Fruit fly (Drosophila melanogaster) whole organism, embryonic: ENCODE results near the gene Trhn.

ENCODE experiments used
- Ada2b ChIP-seq: fragments of 200-800 bp; sonication (Bioruptor generic); IDR thresholded peaks from 2 replicates; pipeline ENCODE4 v1.3.6; 2022; ENCODE audit warnings: missing biosample characterization, missing genetic modification characterization
- Atf-2 ChIP-seq: fragments of 200-800 bp; sonication (Bioruptor generic); optimal IDR thresholded peaks from 2 replicates; lab custom pipeline; 2016; ENCODE audit warnings: missing biosample characterization, missing genetic modification characterization
- Atf6 ChIP-seq: fragments of 200-800 bp; sonication (Bioruptor generic); IDR thresholded peaks from 2 replicates; pipeline ENCODE4 v1.3.6; 2022; ENCODE audit warnings: missing biosample characterization, missing genetic modification characterization
- Bgb ChIP-seq: fragments of 200-800 bp; sonication (Bioruptor generic); IDR thresholded peaks from 2 replicates; pipeline ENCODE4 v1.3.6; 2022; ENCODE audit warnings: missing biosample characterization, missing genetic modification characterization; ENCODE audit not compliant: partially characterized antibody
- CG10147 ChIP-seq: fragments of 200-800 bp; sonication (Bioruptor generic); optimal IDR thresholded peaks from 2 replicates; lab custom pipeline; 2019; ENCODE audit warnings: missing biosample characterization, mild to moderate bottlenecking, missing genetic modification characterization, moderate library complexity
- CG1024 ChIP-seq: fragments of 200-800 bp; sonication (Bioruptor generic); IDR thresholded peaks from 2 replicates; pipeline ENCODE4 v1.3.6; 2022; ENCODE audit warnings: missing biosample characterization, missing genetic modification characterization
- CG11696 ChIP-seq: fragments of 200-800 bp; sonication (Bioruptor generic); IDR thresholded peaks from 2 replicates; pipeline ENCODE4 v1.3.6; 2022; ENCODE audit warnings: missing biosample characterization, missing genetic modification characterization
- CG12219 ChIP-seq: fragments of 200-800 bp; sonication (Bioruptor generic); optimal IDR thresholded peaks from 3 replicates; lab custom pipeline; 2018; ENCODE audit warnings: missing biosample characterization, mild to moderate bottlenecking, missing genetic modification characterization
- CG13123 ChIP-seq: fragments of 200-800 bp; sonication (Bioruptor generic); optimal IDR thresholded peaks from 2 replicates; lab custom pipeline; 2016; ENCODE audit warnings: missing biosample characterization, missing genetic modification characterization
- CG13424 ChIP-seq: fragments of 200-800 bp; sonication (Bioruptor generic); optimal IDR thresholded peaks from 2 replicates; lab custom pipeline; 2019; ENCODE audit warnings: missing biosample characterization, mild to moderate bottlenecking, missing genetic modification characterization, moderate library complexity
- CG17361 ChIP-seq: fragments of 200-800 bp; sonication (Bioruptor generic); IDR thresholded peaks from 3 replicates; pipeline ENCODE4 v1.3.6; 2022; ENCODE audit warnings: missing biosample characterization, missing genetic modification characterization
- CG17568 ChIP-seq: fragments of 200-800 bp; sonication (Bioruptor generic); optimal IDR thresholded peaks from 2 replicates; lab custom pipeline; 2018; ENCODE audit warnings: missing biosample characterization, mild to moderate bottlenecking, missing genetic modification characterization, moderate library complexity
- CG18599 ChIP-seq: fragments of 200-800 bp; sonication (Bioruptor generic); optimal IDR thresholded peaks from 3 replicates; lab custom pipeline; 2017; ENCODE audit warnings: missing biosample characterization, missing genetic modification characterization, mild to moderate bottlenecking, moderate library complexity, missing genetic modification reagents
- CG2129 ChIP-seq: fragments of 200-800 bp; sonication (Bioruptor generic); IDR thresholded peaks from 2 replicates; pipeline ENCODE4 v1.3.6; 2022; ENCODE audit warnings: missing biosample characterization, missing genetic modification characterization; ENCODE audit not compliant: partially characterized antibody
- CG31388 ChIP-seq: fragments of 200-800 bp; sonication (Bioruptor generic); optimal IDR thresholded peaks from 2 replicates; lab custom pipeline; 2016; ENCODE audit warnings: missing biosample characterization, missing genetic modification characterization
- CG43689 ChIP-seq: fragments of 200-800 bp; sonication (Bioruptor generic); IDR thresholded peaks from 2 replicates; pipeline ENCODE4 v1.3.6; 2022; ENCODE audit warnings: missing biosample characterization, missing genetic modification characterization
- CG6272 ChIP-seq: fragments of 200-800 bp; sonication (Bioruptor generic); IDR thresholded peaks from 2 replicates; pipeline ENCODE4 v1.3.6; 2022; ENCODE audit warnings: missing biosample characterization, missing genetic modification characterization
- CG6854 ChIP-seq: fragments of 200-800 bp; sonication (Bioruptor generic); optimal IDR thresholded peaks from 3 replicates; lab custom pipeline; 2017; ENCODE audit warnings: missing biosample characterization, mild to moderate bottlenecking, missing genetic modification characterization
- CG8290 ChIP-seq, 3 experiments: fragments of 200-800 bp; sonication (Bioruptor generic); optimal IDR thresholded peaks; 2 replicates each; lab custom pipeline; 2016 to 2019; ENCODE audit warnings: missing biosample characterization in 3 of 3, missing genetic modification characterization in 3 of 3, mild to moderate bottlenecking in 2 of 3, moderate library complexity in 1 of 3
- Camta ChIP-seq: fragments of 200-800 bp; sonication (Bioruptor generic); optimal IDR thresholded peaks from 2 replicates; lab custom pipeline; 2016; ENCODE audit warnings: missing biosample characterization, missing genetic modification characterization
- Fer3 ChIP-seq: fragments of 200-800 bp; sonication (Bioruptor generic); optimal IDR thresholded peaks from 2 replicates; lab custom pipeline; 2018; ENCODE audit warnings: missing biosample characterization, mild to moderate bottlenecking, missing genetic modification characterization, moderate library complexity
- H15 ChIP-seq: fragments of 200-800 bp; sonication (Bioruptor generic); IDR thresholded peaks from 3 replicates; pipeline ENCODE4 v1.3.6; 2022; ENCODE audit warnings: missing biosample characterization, missing genetic modification characterization
- HLHmδ ChIP-seq: fragments of 200-800 bp; sonication (Bioruptor generic); optimal IDR thresholded peaks from 2 replicates; lab custom pipeline; 2018; ENCODE audit warnings: missing biosample characterization, mild to moderate bottlenecking, missing genetic modification characterization, moderate library complexity
- HmgZ ChIP-seq: fragments of 200-800 bp; sonication (Bioruptor generic); optimal IDR thresholded peaks from 2 replicates; lab custom pipeline; 2018; ENCODE audit warnings: missing biosample characterization, mild to moderate bottlenecking, missing genetic modification characterization
- Hmx ChIP-seq: fragments of 200-800 bp; sonication (Bioruptor generic); optimal IDR thresholded peaks from 2 replicates; lab custom pipeline; 2016; ENCODE audit warnings: missing biosample characterization, missing genetic modification characterization
- Max ChIP-seq: fragments of 200-800 bp; sonication (Bioruptor generic); optimal IDR thresholded peaks from 2 replicates; lab custom pipeline; 2016; ENCODE audit warnings: missing biosample characterization, mild to moderate bottlenecking, missing genetic modification characterization
- NC2β ChIP-seq: fragments of 200-800 bp; sonication (Bioruptor generic); optimal IDR thresholded peaks from 2 replicates; lab custom pipeline; 2016; ENCODE audit warnings: missing biosample characterization, missing genetic modification characterization
- Oli ChIP-seq: fragments of 200-800 bp; sonication (Bioruptor generic); optimal IDR thresholded peaks from 2 replicates; lab custom pipeline; 2018; ENCODE audit warnings: missing biosample characterization, mild to moderate bottlenecking, missing genetic modification characterization, moderate library complexity
- Poxn ChIP-seq: fragments of 200-800 bp; sonication (Bioruptor generic); IDR thresholded peaks from 2 replicates; pipeline ENCODE4 v1.3.6; 2022; ENCODE audit warnings: missing biosample characterization, missing genetic modification characterization
- ac ChIP-seq: fragments of 200-800 bp; sonication (Bioruptor generic); optimal IDR thresholded peaks from 3 replicates; lab custom pipeline; 2017; ENCODE audit warnings: missing biosample characterization, mild to moderate bottlenecking, missing genetic modification characterization
- ara ChIP-seq: fragments of 200-800 bp; sonication (Bioruptor generic); IDR thresholded peaks from 2 replicates; pipeline ENCODE4 v1.3.6; 2022; ENCODE audit warnings: missing biosample characterization, missing genetic modification characterization
- br ChIP-seq: fragments of >200 bp; optimal IDR thresholded peaks from 2 replicates; lab custom pipeline; 2017
- cato ChIP-seq: fragments of 200-800 bp; sonication (Bioruptor generic); optimal IDR thresholded peaks from 2 replicates; lab custom pipeline; 2016; ENCODE audit warnings: missing biosample characterization, missing genetic modification characterization, borderline replicate concordance
- caup ChIP-seq: fragments of 200-800 bp; sonication (Bioruptor generic); optimal IDR thresholded peaks from 3 replicates; lab custom pipeline; 2017; ENCODE audit warnings: missing biosample characterization, mild to moderate bottlenecking, missing genetic modification characterization, moderate library complexity; ENCODE audit not compliant: severe bottlenecking
- crol ChIP-seq: fragments of 200-800 bp; sonication (Bioruptor generic); IDR thresholded peaks from 2 replicates; pipeline ENCODE4 v1.3.6; 2022; ENCODE audit warnings: missing biosample characterization, missing genetic modification characterization
- dm ChIP-seq: fragments of 200-800 bp; sonication (Bioruptor generic); optimal IDR thresholded peaks from 3 replicates; lab custom pipeline; 2016; ENCODE audit warnings: missing biosample characterization, missing genetic modification characterization
- ewg ChIP-seq: fragments of 200-800 bp; sonication (Bioruptor generic); optimal IDR thresholded peaks from 3 replicates; lab custom pipeline; 2017; ENCODE audit warnings: mild to moderate bottlenecking, missing biosample characterization, missing genetic modification reagents, missing genetic modification characterization
- fd102C ChIP-seq: fragments of 200-800 bp; sonication (Bioruptor generic); optimal IDR thresholded peaks from 2 replicates; lab custom pipeline; 2018; ENCODE audit warnings: missing biosample characterization, mild to moderate bottlenecking, missing genetic modification characterization, moderate library complexity
- gce ChIP-seq: fragments of 200-800 bp; sonication (Bioruptor generic); IDR thresholded peaks from 3 replicates; pipeline ENCODE4 v1.3.6; 2022; ENCODE audit warnings: missing biosample characterization, missing genetic modification characterization
- hkb ChIP-seq, 2 experiments: fragments of 200-800 bp in 1 of 2; fragments of >200 bp in 1 of 2; sonication (Bioruptor generic) in 1 of 2; IDR thresholded peaks in 1 of 2; optimal IDR thresholded peaks in 1 of 2; 2 replicates each; pipeline versions ENCODE4 v1.3.6 to Lab custom; 2017 to 2022; ENCODE audit warnings: missing biosample characterization in 1 of 2, missing genetic modification characterization in 1 of 2
- nau ChIP-seq: fragments of 200-800 bp; sonication (Bioruptor generic); optimal IDR thresholded peaks from 3 replicates; lab custom pipeline; 2017; ENCODE audit warnings: missing biosample characterization, mild to moderate bottlenecking, missing genetic modification characterization, missing genetic modification reagents
- oc ChIP-seq: fragments of 200-800 bp; sonication (Bioruptor generic); optimal IDR thresholded peaks from 2 replicates; lab custom pipeline; 2018; ENCODE audit warnings: missing biosample characterization, mild to moderate bottlenecking, missing genetic modification characterization, moderate library complexity
- pan ChIP-seq, 4 experiments: fragments of >200 bp in 3 of 4; fragments of 200-800 bp in 1 of 4; sonication (Bioruptor generic) in 1 of 4; optimal IDR thresholded peaks in 3 of 4; IDR thresholded peaks in 1 of 4; 2 replicates each; pipeline versions ENCODE4 v1.3.6 to Lab custom; 2017 to 2022; ENCODE audit warnings: missing biosample characterization in 2 of 4, missing genetic modification characterization in 2 of 4, mixed read lengths in 1 of 4
- pb ChIP-seq: fragments of 200-800 bp; sonication (Bioruptor generic); optimal IDR thresholded peaks from 3 replicates; lab custom pipeline; 2016; ENCODE audit warnings: missing biosample characterization, missing genetic modification characterization
- repo ChIP-seq: fragments of 200-800 bp; sonication (Bioruptor generic); optimal IDR thresholded peaks from 2 replicates; lab custom pipeline; 2016; ENCODE audit warnings: missing biosample characterization, missing genetic modification characterization
- schlank ChIP-seq: fragments of 200-800 bp; sonication (Bioruptor generic); optimal IDR thresholded peaks from 2 replicates; lab custom pipeline; 2018; ENCODE audit warnings: missing biosample characterization, mild to moderate bottlenecking, missing genetic modification characterization
- scrt ChIP-seq: fragments of 200-800 bp; sonication (Bioruptor generic); optimal IDR thresholded peaks from 2 replicates; lab custom pipeline; 2018; ENCODE audit warnings: missing biosample characterization, mild to moderate bottlenecking, missing genetic modification characterization, moderate library complexity
- sens ChIP-seq: fragments of 200-800 bp; sonication (Bioruptor generic); peaks from one replicate; lab custom pipeline; 2016; ENCODE audit warnings: missing biosample characterization, missing genetic modification characterization
- ssp ChIP-seq: fragments of 200-800 bp; sonication (Bioruptor generic); IDR thresholded peaks from 2 replicates; pipeline ENCODE4 v1.3.6; 2022; ENCODE audit warnings: missing biosample characterization, missing genetic modification characterization
- tin ChIP-seq: fragments of 200-800 bp; sonication (Bioruptor generic); optimal IDR thresholded peaks from 3 replicates; lab custom pipeline; 2016; ENCODE audit warnings: missing biosample characterization, missing genetic modification characterization

Gene Trhn

DNA sequence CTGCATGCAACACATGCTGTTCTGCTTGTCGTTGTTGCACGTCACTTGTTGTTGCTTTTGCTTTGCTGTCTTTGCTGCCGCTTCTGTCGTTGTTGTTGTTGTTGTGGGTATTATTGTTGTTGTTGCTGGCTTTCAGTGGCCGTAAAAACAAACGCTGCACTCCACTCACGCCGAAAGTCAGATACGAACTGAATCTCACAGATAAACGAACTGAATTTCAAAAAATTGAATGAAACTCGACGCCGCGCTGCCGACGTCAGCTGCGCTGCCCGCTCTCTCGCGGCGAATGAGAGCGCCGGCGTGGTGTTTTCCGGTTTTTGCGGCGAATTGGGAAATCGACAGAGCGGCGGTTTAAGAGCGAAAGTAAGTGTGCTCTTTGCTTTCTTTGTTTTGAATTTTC is 15.9 kb downstream of the Trhn start, which contains the start of gene bab2 (continued):
- peak; percentile 45 for TF ChIP-seq ewg (GFP tag; lab: Kevin White, UChicago)
- peak; percentile 30 for TF ChIP-seq CG12219 (GFP tag; lab: Kevin White, UChicago)
- peak; percentile 9 for TF ChIP-seq pb (GFP tag; lab: Kevin White, UChicago)
- TF ChIP-seq HmgZ (tag; lab: Kevin White, UChicago): peak; percentile 17
- peak; percentile 81 for TF ChIP-seq HLHmδ
- 0 out of 2 replicates have a peak, but pooled peaks have one; percentile 14 for TF ChIP-seq Atf6 (GFP tag; lab: Robert Waterston, UW)
- no peak for TF ChIP-seq Fer3 (tag; lab: Kevin White, UChicago)
- no peak for TF ChIP-seq sens (GFP tag; lab: Kevin White, UChicago)
- TF ChIP-seq tin (GFP tag; lab: Kevin White, UChicago): no peak
- no peak for TF ChIP-seq CG6854
- peak; percentile 3 for TF ChIP-seq CG17568 (GFP tag; lab: Kevin White, UChicago)
- no peak for TF ChIP-seq CG8290 (GFP tag; optimal IDR thresholded peaks at IDR 0.05; lab: Kevin White, UChicago)
- peak in 1 of 2 experiments; percentile 43 for TF ChIP-seq CG8290 (tag; optimal IDR thresholded peaks at IDR 0.05; lab: Kevin White, UChicago)
- peak; percentile 73 for TF ChIP-seq crol (GFP tag; lab: Robert Waterston, UW)
- no peak for TF ChIP-seq gce (GFP tag; lab: Robert Waterston, UW)
- TF ChIP-seq caup (GFP tag; lab: Kevin White, UChicago): no peak
- no peak for TF ChIP-seq dm
- TF ChIP-seq CG18599 (GFP tag; lab: Kevin White, UChicago): no peak
- no peak for TF ChIP-seq CG31388 (GFP tag; lab: Kevin White, UChicago)
- TF ChIP-seq repo: no peak
- peak; percentile 4 for TF ChIP-seq CG10147 (GFP tag; lab: Kevin White, UChicago)
- TF ChIP-seq pan (optimal IDR thresholded peaks at IDR 0.05; lab: Kevin White, UChicago): no peak
- TF ChIP-seq pan (GFP tag; optimal IDR thresholded peaks at IDR 0.05 in 1 of 2, IDR thresholded peaks at IDR 0.05 in 1 of 2): peak in 1 of 2 experiments; percentile 11
- no peak for TF ChIP-seq hkb (optimal IDR thresholded peaks at IDR 0.05; lab: Kevin White, UChicago)
- TF ChIP-seq hkb (GFP tag; IDR thresholded peaks at IDR 0.05; lab: Robert Waterston, UW): 0 out of 2 replicates have a peak, but pooled peaks have one; percentile 33
- TF ChIP-seq Poxn (GFP tag; lab: Robert Waterston, UW): no peak
- TF ChIP-seq ssp (GFP tag; lab: Robert Waterston, UW): no peak
- no peak for TF ChIP-seq nau (GFP tag; lab: Kevin White, UChicago)
- TF ChIP-seq fd102C (GFP tag; lab: Kevin White, UChicago): peak; percentile 49
- TF ChIP-seq scrt (GFP tag; lab: Kevin White, UChicago): peak; percentile 15
- no peak for TF ChIP-seq CG13424
- no peak for TF ChIP-seq CG11696
- no peak for TF ChIP-seq CG43689 (GFP tag; lab: Robert Waterston, UW)
- no peak for TF ChIP-seq CG2129 (GFP tag; lab: Robert Waterston, UW)
- no peak for TF ChIP-seq CG17361 (GFP tag; lab: Robert Waterston, UW)
- TF ChIP-seq Atf-2: no peak
- no peak for TF ChIP-seq schlank (tag; lab: Kevin White, UChicago)
- no peak for TF ChIP-seq Hmx
- no peak for TF ChIP-seq Oli (tag; lab: Kevin White, UChicago)
- TF ChIP-seq Max (GFP tag; lab: Kevin White, UChicago): no peak
- no peak for TF ChIP-seq cato (GFP tag; lab: Kevin White, UChicago)
- TF ChIP-seq CG1024 (GFP tag; lab: Robert Waterston, UW): no peak
- TF ChIP-seq CG13123 (GFP tag; lab: Kevin White, UChicago): peak; percentile 14
- TF ChIP-seq H15: no peak
- TF ChIP-seq br (lab: Kevin White, UChicago): no peak
- peak; percentile 25 for TF ChIP-seq NC2β (GFP tag; lab: Kevin White, UChicago)
- no peak for TF ChIP-seq Camta (GFP tag; lab: Kevin White, UChicago)
- no peak for TF ChIP-seq ara
- peak; percentile 56 for TF ChIP-seq Bgb
- no peak for TF ChIP-seq Ada2b (GFP tag; lab: Robert Waterston, UW)
- TF ChIP-seq ac (GFP tag; lab: Kevin White, UChicago): no peak
- peak; percentile 63 for TF ChIP-seq oc (tag; lab: Kevin White, UChicago)
- TF ChIP-seq CG6272 (GFP tag; lab: Robert Waterston, UW): 0 out of 2 replicates have a peak, but pooled peaks have one; percentile 7
